Worm (Caenorhabditis elegans) whole organism, early embryonic: Measurements from ENCODE around the gene F54D5.4.

ENCODE experiments used
- F13C5.2 ChIP-seq: sonication (generic microtip); optimal IDR thresholded peaks from 2 replicates; lab custom pipeline; 2017; ENCODE audit warnings: mild to moderate bottlenecking, missing genetic modification characterization, inconsistent platforms, missing compliant biosample characterization
- ama-1 ChIP-seq: fragments of 150-350 bp; optimal IDR thresholded peaks from 2 replicates; lab custom pipeline; 2014
- sea-1 ChIP-seq: fragments of 200-800 bp; sonication (Bioruptor generic); conservative IDR thresholded peaks from 2 replicates; pipeline ENCODE4 v1.3.6; 2022; ENCODE audit warnings: missing genetic modification characterization, missing compliant biosample characterization

DNA sequence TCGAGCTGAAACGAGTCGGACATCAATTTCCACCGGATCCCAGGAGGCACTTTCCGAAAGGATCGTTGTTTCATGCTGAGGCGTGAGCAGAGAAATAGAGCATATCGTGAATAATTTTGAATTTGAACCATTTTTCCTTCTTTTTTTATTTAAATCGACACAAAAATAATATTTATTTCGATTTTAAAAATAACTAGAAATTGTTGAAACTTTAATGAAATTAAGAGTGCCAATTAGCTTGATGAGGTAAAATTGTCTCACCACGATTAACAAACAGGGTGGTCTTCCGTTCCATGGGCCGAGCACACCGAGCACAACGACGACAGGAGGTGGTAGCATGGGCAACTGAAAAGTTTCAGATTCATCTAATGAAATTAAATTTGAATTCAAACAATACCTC is 18.7 kb downstream of the F54D5.4 start:
- TF ChIP-seq ama-1 (lab: Kevin White, UChicago) (no peak), sea-1 (GFP tag; lab: Robert Waterston, UW) (no peak), F13C5.2 (no peak)
